Worm (Caenorhabditis elegans): ENCODE measurements around the gene scl-11.

The scl-11 gene

DNA sequence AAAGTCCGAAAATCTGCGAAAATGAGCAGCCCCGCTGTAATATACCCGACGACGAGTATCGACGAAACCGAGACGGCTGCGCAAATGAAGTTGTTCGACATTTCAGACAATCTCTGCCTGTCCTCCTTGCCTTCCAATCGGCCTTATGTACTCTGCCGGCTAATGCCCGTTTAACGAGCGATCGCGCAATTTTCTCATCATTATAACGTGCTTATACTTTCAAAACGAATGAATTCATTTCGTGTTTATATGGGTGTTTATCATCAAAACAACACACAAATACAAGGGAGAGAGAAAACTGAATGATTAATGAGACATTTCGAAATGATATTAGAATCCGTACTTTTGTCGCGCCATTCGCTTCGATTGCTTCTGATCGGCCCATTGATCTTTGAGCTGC lies 39.8 kb downstream of the scl-11 start, which contains the start of gene col-132:
Gene col-132 (minus strand): TSS at position 101 of the 400 bp plus-strand sequence.
- TF ChIP-seq ztf-11 (tag; optimal IDR thresholded peaks at IDR 0.05): no peak
- TF ChIP-seq lin-13 (GFP tag; optimal IDR thresholded peaks at IDR 0.05): no peak
- TF ChIP-seq aly-2 (tag; optimal IDR thresholded peaks at IDR 0.05): no peak
- no peak for TF ChIP-seq mab-9 (GFP tag; IDR thresholded peaks at IDR 0.05)
- no peak for TF ChIP-seq nhr-47 (tag; optimal IDR thresholded peaks at IDR 0.05)
- TF ChIP-seq dpl-1 (GFP tag; optimal IDR thresholded peaks at IDR 0.05): no peak

DNA sequence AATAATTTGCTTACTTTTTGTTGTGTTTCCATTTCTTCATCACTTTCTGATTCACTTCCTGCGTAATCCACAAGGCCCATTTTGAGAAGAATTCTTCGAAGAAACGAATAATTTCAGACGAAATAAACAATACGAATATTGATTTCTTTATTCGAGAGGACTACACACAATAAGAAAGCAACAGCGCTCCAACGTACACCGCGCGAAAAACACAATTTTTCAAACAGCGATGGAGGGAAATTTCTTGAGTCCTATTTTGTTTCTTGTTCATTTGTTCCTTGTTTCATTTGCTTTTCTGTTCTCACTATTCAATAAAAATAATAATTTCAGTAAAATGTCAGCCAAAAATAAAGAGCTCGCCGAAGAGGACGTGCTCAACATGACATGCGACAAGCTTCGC lies 42.5 kb downstream of the scl-11 start, which contains the start of the genes prcc-1 and C39E9.12:
Gene prcc-1 (minus strand): TSS at position 119 of the 400 bp plus-strand sequence.
Gene C39E9.12 (plus strand): TSS at position 331 of the 400 bp plus-strand sequence.
- no peak for TF ChIP-seq ztf-4 (tag; optimal IDR thresholded peaks at IDR 0.05)
- TF ChIP-seq elt-2 (tag; optimal IDR thresholded peaks at IDR 0.05): no peak
- no peak for TF ChIP-seq sox-4 (tag; optimal IDR thresholded peaks at IDR 0.05)
- TF ChIP-seq rnt-1 (tag; optimal IDR thresholded peaks at IDR 0.05): peak; percentile 79
- no peak for TF ChIP-seq nhr-28 (tag; optimal IDR thresholded peaks at IDR 0.05)
- TF ChIP-seq egl-13 (tag; optimal IDR thresholded peaks at IDR 0.05): no peak
- no peak; the same call in 1 of the 2 replicates for TF ChIP-seq isw-1 (GFP tag; IDR thresholded peaks at IDR 0.05)
- no peak for TF ChIP-seq fkh-4 (tag; optimal IDR thresholded peaks at IDR 0.05; ENCODE audit: borderline replicate concordance)
- no peak for TF ChIP-seq ceh-88 (GFP tag; IDR thresholded peaks at IDR 0.05)
- no peak for TF ChIP-seq nhr-12 (tag; optimal IDR thresholded peaks at IDR 0.05)
- peak; percentile 43; the same call in 1 of the 2 replicates for TF ChIP-seq nhr-19 (GFP tag; conservative IDR thresholded peaks at IDR 0.05)
- peak; percentile 46 for TF ChIP-seq nhr-85 (tag)
- peak; percentile 73 for TF ChIP-seq nhr-71 (tag; optimal IDR thresholded peaks at IDR 0.05)
- no peak for TF ChIP-seq grh-1 (GFP tag; IDR thresholded peaks at IDR 0.05)
- TF ChIP-seq nhr-237 (tag; optimal IDR thresholded peaks at IDR 0.05): no peak
- no peak for TF ChIP-seq egl-27 (tag; optimal IDR thresholded peaks at IDR 0.05)
- TF ChIP-seq pqm-1 (tag; optimal IDR thresholded peaks at IDR 0.05): no peak
- TF ChIP-seq zip-4 (GFP tag; optimal IDR thresholded peaks at IDR 0.05): no peak
- TF ChIP-seq nhr-11 (tag; optimal IDR thresholded peaks at IDR 0.05): no peak
- peak; percentile 54 for TF ChIP-seq nhr-77 (tag; optimal IDR thresholded peaks at IDR 0.05)
- TF ChIP-seq irx-1 (tag; optimal IDR thresholded peaks at IDR 0.05): no peak
- TF ChIP-seq unc-62 (GFP tag; optimal IDR thresholded peaks at IDR 0.05): no peak
- TF ChIP-seq C16A3.4 (tag; optimal IDR thresholded peaks at IDR 0.05): peak; percentile 85
- no peak for TF ChIP-seq unc-30 (tag; optimal IDR thresholded peaks at IDR 0.05)
- peak; percentile 27 to 78 (median 63) for TF ChIP-seq ceh-82 (tag; optimal IDR thresholded peaks at IDR 0.05)
- peak; percentile 75 for TF ChIP-seq nhr-47 (tag; optimal IDR thresholded peaks at IDR 0.05)
- TF ChIP-seq ceh-8 (GFP tag; optimal IDR thresholded peaks at IDR 0.05): no peak
- peak; percentile 92 to 97 for TF ChIP-seq lin-35 (GFP tag; optimal IDR thresholded peaks at IDR 0.05)
- peak; percentile 88 to 95 (median 92) for TF ChIP-seq dpl-1 (GFP tag; optimal IDR thresholded peaks at IDR 0.05)
- no peak for TF ChIP-seq ama-1 (optimal IDR thresholded peaks at IDR 0.05)
- TF ChIP-seq blmp-1 (tag; optimal IDR thresholded peaks at IDR 0.05): no peak
- peak; percentile 37 for TF ChIP-seq unc-86 (tag; optimal IDR thresholded peaks at IDR 0.05)
- no peak for TF ChIP-seq ces-1 (GFP tag; optimal IDR thresholded peaks at IDR 0.05)
- no peak for TF ChIP-seq hlh-4 (tag; optimal IDR thresholded peaks at IDR 0.05)
- no peak for TF ChIP-seq hlh-17 (GFP tag; optimal IDR thresholded peaks at IDR 0.05; ENCODE audit: borderline replicate concordance)
- TF ChIP-seq lin-15B (tag; optimal IDR thresholded peaks at IDR 0.05): peak; percentile 84
- no peak for TF ChIP-seq pax-3 (tag; optimal IDR thresholded peaks at IDR 0.05)
- TF ChIP-seq swsn-7 (tag; optimal IDR thresholded peaks at IDR 0.05): peak; percentile 62
- TF ChIP-seq nhr-84 (tag; optimal IDR thresholded peaks at IDR 0.05): no peak
- peak; percentile 40 for TF ChIP-seq jun-1 (tag; optimal IDR thresholded peaks at IDR 0.05)
- no peak for TF ChIP-seq ceh-63 (GFP tag; optimal IDR thresholded peaks at IDR 0.05)
- no peak for TF ChIP-seq sup-37 (GFP tag; optimal IDR thresholded peaks at IDR 0.05)
- TF ChIP-seq efl-3 (GFP tag; optimal IDR thresholded peaks at IDR 0.05): no peak
- no peak for TF ChIP-seq C34B4.2 (tag; optimal IDR thresholded peaks at IDR 0.05)
- no peak for TF ChIP-seq vab-15 (tag; optimal IDR thresholded peaks at IDR 0.05)
- TF ChIP-seq mab-9 (GFP tag; IDR thresholded peaks at IDR 0.05): no peak
- TF ChIP-seq tbx-2 (tag; optimal IDR thresholded peaks at IDR 0.05): peak; percentile 37
- TF ChIP-seq aha-1 (tag; optimal IDR thresholded peaks at IDR 0.05): no peak
- TF ChIP-seq ztf-11 (tag; optimal IDR thresholded peaks at IDR 0.05): no peak
